Worm (Caenorhabditis elegans) whole organism, early embryonic: Measurements from ENCODE around the gene gldi-11.

Experiments
- B0310.2 ChIP-seq: sonication (generic microtip); optimal IDR thresholded peaks from 2 replicates; lab custom pipeline; 2016; ENCODE audit warnings: mild to moderate bottlenecking, missing genetic modification characterization, missing compliant biosample characterization
- ama-1 ChIP-seq: fragments of 150-350 bp; optimal IDR thresholded peaks from 2 replicates; lab custom pipeline; 2014
- flt-1 ChIP-seq: fragments of 200-800 bp; sonication (Bioruptor generic); IDR thresholded peaks from 2 replicates; pipeline ENCODE4 v1.3.6; 2022; ENCODE audit warnings: missing genetic modification characterization, missing compliant biosample characterization
- hmbx-1 ChIP-seq: sonication (generic microtip); optimal IDR thresholded peaks from 2 replicates; lab custom pipeline; 2016; ENCODE audit warnings: mild to moderate bottlenecking, missing genetic modification characterization, missing compliant biosample characterization
- hmg-4 ChIP-seq: fragments of 200-800 bp; sonication (Bioruptor generic); optimal IDR thresholded peaks from 2 replicates; lab custom pipeline; 2018; ENCODE audit warnings: mild to moderate bottlenecking, missing genetic modification characterization, missing compliant biosample characterization
- pes-1 ChIP-seq: fragments of 200-800 bp; sonication (Bioruptor generic); IDR thresholded peaks from 2 replicates; pipeline ENCODE4 v1.3.6; 2022; ENCODE audit warnings: missing genetic modification reagents, missing genetic modification characterization, missing compliant biosample characterization
- scrt-1 ChIP-seq: fragments of 200-800 bp; sonication (Bioruptor generic); IDR thresholded peaks from 2 replicates; pipeline ENCODE4 v1.3.6; 2022; ENCODE audit warnings: missing genetic modification characterization, missing compliant biosample characterization
- sea-1 ChIP-seq: fragments of 200-800 bp; sonication (Bioruptor generic); conservative IDR thresholded peaks from 2 replicates; pipeline ENCODE4 v1.3.6; 2022; ENCODE audit warnings: missing genetic modification characterization, missing compliant biosample characterization
- tbx-11 ChIP-seq: fragments of 200-800 bp; sonication (Bioruptor generic); IDR thresholded peaks from 2 replicates; pipeline ENCODE4 v1.3.6; 2022; ENCODE audit warnings: missing genetic modification characterization, missing compliant biosample characterization
- tbx-37 ChIP-seq: fragments of 200-800 bp; sonication (Bioruptor generic); conservative IDR thresholded peaks from 2 replicates; pipeline ENCODE4 v1.3.6; 2022; ENCODE audit warnings: missing genetic modification reagents, missing genetic modification characterization, missing compliant biosample characterization

DNA sequence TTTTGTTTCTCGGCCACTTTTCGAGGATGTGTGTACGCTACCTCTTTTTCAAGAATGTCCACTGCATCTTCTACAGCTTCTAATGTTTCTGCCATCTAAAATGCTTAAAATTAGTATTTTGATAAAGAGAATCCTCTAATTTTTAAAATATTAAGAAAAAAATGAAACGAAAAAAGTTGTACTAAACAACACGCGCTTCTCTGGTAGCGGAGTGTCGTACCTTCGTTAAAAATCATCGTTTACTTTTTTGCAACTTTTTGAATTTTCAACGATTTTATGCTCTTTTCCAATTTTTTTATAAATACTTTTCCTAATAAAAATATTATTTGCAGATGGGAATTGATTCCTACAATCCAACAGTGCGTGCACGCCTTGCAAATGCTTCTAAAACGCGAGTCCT is at the start of gene gldi-11, which contains the start of gene ZK546.2:
- TF ChIP-seq scrt-1 (GFP tag; lab: Robert Waterston, UW) (no peak), flt-1 (no peak), ama-1 (no peak), tbx-37 (no peak), sea-1 (GFP tag; lab: Robert Waterston, UW) (no peak), tbx-11 (GFP tag; lab: Robert Waterston, UW) (no peak), hmg-4 (no peak), pes-1 (GFP tag; lab: Robert Waterston, UW) (no peak), hmbx-1 (tag; lab: Kevin White, UChicago) (no peak), B0310.2 (tag; lab: Kevin White, UChicago) (no peak)
